Fruit fly (Drosophila melanogaster) whole organism, embryonic: ENCODE data around the gene CG9919.

Experiments
- CG10366 ChIP-seq: fragments of 200-800 bp; sonication (Bioruptor generic); IDR thresholded peaks from 2 replicates; pipeline ENCODE4 v1.3.6; 2022; ENCODE audit warnings: missing biosample characterization, missing genetic modification characterization
- CG10565 ChIP-seq: fragments of 200-800 bp; sonication (Bioruptor generic); optimal IDR thresholded peaks from 3 replicates; lab custom pipeline; 2016; ENCODE audit warnings: missing biosample characterization, mild to moderate bottlenecking, missing genetic modification characterization
- CG11398 ChIP-seq: fragments of 200-800 bp; sonication (Bioruptor generic); optimal IDR thresholded peaks from 2 replicates; lab custom pipeline; 2016; ENCODE audit warnings: missing biosample characterization, missing genetic modification characterization
- CG13287 ChIP-seq: fragments of 200-800 bp; sonication (Bioruptor generic); IDR thresholded peaks from 2 replicates; pipeline ENCODE4 v1.3.6; 2022; ENCODE audit warnings: missing biosample characterization, missing genetic modification characterization; ENCODE audit not compliant: partially characterized antibody
- CG14860 ChIP-seq: fragments of 200-800 bp; sonication (Bioruptor generic); IDR thresholded peaks from 3 replicates; pipeline ENCODE4 v1.3.6; 2022; ENCODE audit warnings: missing biosample characterization, missing genetic modification characterization; ENCODE audit not compliant: partially characterized antibody
- CG16813 ChIP-seq: fragments of 200-800 bp; sonication (Bioruptor generic); IDR thresholded peaks from 3 replicates; pipeline ENCODE4 v1.3.6; 2022; ENCODE audit warnings: missing biosample characterization, missing genetic modification characterization; ENCODE audit not compliant: partially characterized antibody
- CG32767 ChIP-seq: fragments of 200-800 bp; sonication (Bioruptor generic); IDR thresholded peaks from 2 replicates; pipeline ENCODE4 v1.3.6; 2022; ENCODE audit warnings: missing biosample characterization, missing genetic modification characterization
- CG33557 ChIP-seq: fragments of 200-800 bp; sonication (Bioruptor generic); optimal IDR thresholded peaks from 2 replicates; lab custom pipeline; 2019; ENCODE audit warnings: missing biosample characterization, mild to moderate bottlenecking, missing genetic modification characterization, moderate library complexity
- CG4617 ChIP-seq: fragments of 200-800 bp; sonication (Bioruptor generic); optimal IDR thresholded peaks from 3 replicates; lab custom pipeline; 2016; ENCODE audit warnings: missing biosample characterization, missing genetic modification characterization, borderline replicate concordance
- CG4707 ChIP-seq: fragments of 200-800 bp; sonication (Bioruptor generic); optimal IDR thresholded peaks from 2 replicates; lab custom pipeline; 2018; ENCODE audit warnings: missing biosample characterization, mild to moderate bottlenecking, missing genetic modification characterization, moderate library complexity
- CG8765 ChIP-seq: fragments of 200-800 bp; sonication (Bioruptor generic); IDR thresholded peaks from 2 replicates; pipeline ENCODE4 v1.3.6; 2022; ENCODE audit warnings: missing biosample characterization, missing genetic modification characterization
- CG8924 ChIP-seq: fragments of 200-800 bp; optimal IDR thresholded peaks from 3 replicates; lab custom pipeline; 2019; ENCODE audit warnings: missing biosample characterization, mild to moderate bottlenecking, missing genetic modification characterization, moderate library complexity
- CTCF ChIP-seq: fragments of 200-800 bp; sonication (Bioruptor generic); optimal IDR thresholded peaks from 2 replicates; lab custom pipeline; 2017; ENCODE audit warnings: missing biosample characterization, mild to moderate bottlenecking, missing genetic modification characterization, moderate library complexity
- CrebB ChIP-seq: fragments of 200-800 bp; sonication (Bioruptor generic); optimal IDR thresholded peaks from 3 replicates; lab custom pipeline; 2018; ENCODE audit warnings: missing biosample characterization, mild to moderate bottlenecking, missing genetic modification characterization
- Dbx ChIP-seq: fragments of 200-800 bp; sonication (Bioruptor generic); IDR thresholded peaks from 3 replicates; pipeline ENCODE4 v1.3.6; 2022; ENCODE audit warnings: missing biosample characterization, missing genetic modification characterization
- Dp ChIP-seq: fragments of 200-800 bp; sonication (Bioruptor generic); optimal IDR thresholded peaks from 2 replicates; lab custom pipeline; 2018; ENCODE audit warnings: missing biosample characterization, mild to moderate bottlenecking, missing genetic modification characterization, moderate library complexity
- Eip74EF ChIP-seq, 2 experiments: fragments of 200-800 bp in 1 of 2; fragments of >200 bp in 1 of 2; sonication (Bioruptor generic) in 1 of 2; optimal IDR thresholded peaks; 2 replicates each; lab custom pipeline; 2017 to 2019; ENCODE audit warnings: missing biosample characterization in 2 of 2, missing genetic modification characterization in 2 of 2, mild to moderate bottlenecking in 1 of 2, moderate library complexity in 1 of 2
- HLH3B ChIP-seq: fragments of 200-800 bp; sonication (Bioruptor generic); IDR thresholded peaks from 2 replicates; pipeline ENCODE4 v1.3.6; 2022; ENCODE audit warnings: missing biosample characterization, missing genetic modification characterization
- HLH4C ChIP-seq: fragments of 200-800 bp; sonication (Bioruptor generic); IDR thresholded peaks from 3 replicates; pipeline ENCODE4 v1.3.6; 2022; ENCODE audit warnings: missing biosample characterization, missing genetic modification characterization; ENCODE audit not compliant: partially characterized antibody
- HLH54F ChIP-seq: fragments of 200-800 bp; sonication (Bioruptor generic); optimal IDR thresholded peaks from 3 replicates; lab custom pipeline; 2016; ENCODE audit warnings: missing biosample characterization, missing genetic modification characterization
- Hmr ChIP-seq: fragments of 200-800 bp; sonication (Bioruptor generic); optimal IDR thresholded peaks from 3 replicates; lab custom pipeline; 2017; ENCODE audit warnings: mild to moderate bottlenecking, missing biosample characterization, missing genetic modification reagents, missing genetic modification characterization
- NC2α ChIP-seq: fragments of 200-800 bp; sonication (Bioruptor generic); optimal IDR thresholded peaks from 2 replicates; lab custom pipeline; 2016; ENCODE audit warnings: missing biosample characterization, missing genetic modification characterization
- Nf-YA ChIP-seq: fragments of 200-800 bp; sonication (Bioruptor generic); IDR thresholded peaks from 2 replicates; pipeline ENCODE4 v1.3.6; 2022; ENCODE audit warnings: missing biosample characterization, missing genetic modification characterization
- Optix ChIP-seq: fragments of 200-800 bp; sonication (Bioruptor generic); IDR thresholded peaks from 3 replicates; pipeline ENCODE4 v1.3.6; 2022; ENCODE audit warnings: missing biosample characterization, missing genetic modification characterization
- Pdp1 ChIP-seq, 2 experiments: fragments of 200-800 bp; sonication (Bioruptor generic); optimal IDR thresholded peaks; 3 replicates each; lab custom pipeline; 2016; ENCODE audit warnings: missing biosample characterization in 2 of 2, missing genetic modification characterization in 2 of 2, mild to moderate bottlenecking in 1 of 2, moderate library complexity in 1 of 2
- Sry-δ ChIP-seq: fragments of 200-800 bp; sonication (Bioruptor generic); optimal IDR thresholded peaks from 2 replicates; lab custom pipeline; 2016; ENCODE audit warnings: missing biosample characterization, missing genetic modification characterization
- Taf1 ChIP-seq: fragments of 200-800 bp; sonication (Bioruptor generic); IDR thresholded peaks from 2 replicates; pipeline ENCODE4 v1.3.6; 2022; ENCODE audit warnings: missing biosample characterization, missing genetic modification characterization
- YL-1 ChIP-seq: fragments of 200-800 bp; sonication (Bioruptor generic); optimal IDR thresholded peaks from 3 replicates; lab custom pipeline; 2017; ENCODE audit warnings: missing biosample characterization, mild to moderate bottlenecking, missing genetic modification characterization
- ab ChIP-seq: fragments of 200-800 bp; sonication (Bioruptor generic); optimal IDR thresholded peaks from 2 replicates; lab custom pipeline; 2016; ENCODE audit warnings: missing biosample characterization, missing genetic modification characterization
- ara ChIP-seq: fragments of 200-800 bp; sonication (Bioruptor generic); IDR thresholded peaks from 2 replicates; pipeline ENCODE4 v1.3.6; 2022; ENCODE audit warnings: missing biosample characterization, missing genetic modification characterization
- bigmax ChIP-seq: fragments of 200-800 bp; sonication (Bioruptor generic); optimal IDR thresholded peaks from 2 replicates; lab custom pipeline; 2018; ENCODE audit warnings: missing biosample characterization, mild to moderate bottlenecking, missing genetic modification characterization
- crol ChIP-seq: fragments of 200-800 bp; sonication (Bioruptor generic); IDR thresholded peaks from 2 replicates; pipeline ENCODE4 v1.3.6; 2022; ENCODE audit warnings: missing biosample characterization, missing genetic modification characterization
- dati ChIP-seq: fragments of 200-800 bp; sonication (Bioruptor generic); IDR thresholded peaks from 2 replicates; pipeline ENCODE4 v1.3.6; 2022; ENCODE audit warnings: missing biosample characterization, missing genetic modification characterization
- fd64A ChIP-seq: fragments of 200-800 bp; sonication (Bioruptor generic); optimal IDR thresholded peaks from 3 replicates; lab custom pipeline; 2018; ENCODE audit warnings: missing biosample characterization, mild to moderate bottlenecking, missing genetic modification characterization
- gce ChIP-seq: fragments of 200-800 bp; sonication (Bioruptor generic); IDR thresholded peaks from 3 replicates; pipeline ENCODE4 v1.3.6; 2022; ENCODE audit warnings: missing biosample characterization, missing genetic modification characterization
- gfzf ChIP-seq: fragments of 200-800 bp; sonication (Bioruptor generic); optimal IDR thresholded peaks from 2 replicates; lab custom pipeline; 2016; ENCODE audit warnings: missing biosample characterization, mild to moderate bottlenecking, missing genetic modification characterization, moderate library complexity
- h ChIP-seq: fragments of >200 bp; optimal IDR thresholded peaks from 2 replicates; lab custom pipeline; 2017
- ind ChIP-seq: fragments of 200-800 bp; sonication (Bioruptor generic); optimal IDR thresholded peaks from 3 replicates; lab custom pipeline; 2016; ENCODE audit warnings: missing biosample characterization, missing genetic modification characterization
- lab ChIP-seq: fragments of 200-800 bp; sonication (Bioruptor generic); optimal IDR thresholded peaks from 3 replicates; lab custom pipeline; 2017; ENCODE audit warnings: missing biosample characterization, missing genetic modification characterization, mild to moderate bottlenecking, moderate library complexity, missing genetic modification reagents
- peb ChIP-seq: fragments of 200-800 bp; sonication (Bioruptor generic); IDR thresholded peaks from 2 replicates; pipeline ENCODE4 v1.3.6; 2022; ENCODE audit warnings: missing biosample characterization, missing genetic modification characterization
- prd ChIP-seq, 3 experiments: fragments of >200 bp in 2 of 3; fragments of 200-800 bp in 1 of 3; sonication (Bioruptor generic) in 1 of 3; optimal IDR thresholded peaks in 2 of 3; IDR thresholded peaks in 1 of 3; 2 replicates in 2 of 3; 3 replicates in 1 of 3; pipeline versions ENCODE4 v1.3.6 to Lab custom; 2017 to 2022; ENCODE audit warnings: missing biosample characterization in 1 of 3, missing genetic modification characterization in 1 of 3
- row ChIP-seq: fragments of 200-800 bp; sonication (Bioruptor generic); IDR thresholded peaks from 3 replicates; pipeline ENCODE4 v1.3.6; 2022; ENCODE audit warnings: missing biosample characterization, missing genetic modification characterization
- salm ChIP-seq: fragments of 200-800 bp; sonication (Bioruptor generic); optimal IDR thresholded peaks from 2 replicates; lab custom pipeline; 2018; ENCODE audit warnings: missing biosample characterization, mild to moderate bottlenecking, missing genetic modification characterization
- sc ChIP-seq, 3 experiments: fragments of >200 bp in 2 of 3; fragments of 200-800 bp in 1 of 3; sonication (Bioruptor generic) in 1 of 3; optimal IDR thresholded peaks; 2 replicates in 2 of 3; 3 replicates in 1 of 3; lab custom pipeline; 2017; ENCODE audit warnings: mild to moderate bottlenecking in 1 of 3, missing biosample characterization in 1 of 3, missing genetic modification characterization in 1 of 3, missing genetic modification reagents in 1 of 3
- sens ChIP-seq: fragments of 200-800 bp; sonication (Bioruptor generic); peaks from one replicate; lab custom pipeline; 2016; ENCODE audit warnings: missing biosample characterization, missing genetic modification characterization
- tll ChIP-seq, 2 experiments: fragments of 200-800 bp in 1 of 2; fragments of >200 bp in 1 of 2; sonication (Bioruptor generic) in 1 of 2; optimal IDR thresholded peaks; 2 replicates each; lab custom pipeline; 2017 to 2019; ENCODE audit warnings: missing biosample characterization in 2 of 2, missing genetic modification characterization in 2 of 2, mild to moderate bottlenecking in 1 of 2, moderate library complexity in 1 of 2
- unpg ChIP-seq: fragments of 200-800 bp; sonication (Bioruptor generic); optimal IDR thresholded peaks from 3 replicates; lab custom pipeline; 2018; ENCODE audit warnings: missing biosample characterization, mild to moderate bottlenecking, missing genetic modification characterization, moderate library complexity
- yki ChIP-seq: fragments of >200 bp; optimal IDR thresholded peaks from 3 replicates; lab custom pipeline; 2018
- zen2 ChIP-seq: fragments of 200-800 bp; sonication (Bioruptor generic); IDR thresholded peaks from 3 replicates; pipeline ENCODE4 v1.3.6; 2022; ENCODE audit warnings: missing biosample characterization, missing genetic modification characterization; ENCODE audit not compliant: partially characterized antibody

CG9919 gene

DNA sequence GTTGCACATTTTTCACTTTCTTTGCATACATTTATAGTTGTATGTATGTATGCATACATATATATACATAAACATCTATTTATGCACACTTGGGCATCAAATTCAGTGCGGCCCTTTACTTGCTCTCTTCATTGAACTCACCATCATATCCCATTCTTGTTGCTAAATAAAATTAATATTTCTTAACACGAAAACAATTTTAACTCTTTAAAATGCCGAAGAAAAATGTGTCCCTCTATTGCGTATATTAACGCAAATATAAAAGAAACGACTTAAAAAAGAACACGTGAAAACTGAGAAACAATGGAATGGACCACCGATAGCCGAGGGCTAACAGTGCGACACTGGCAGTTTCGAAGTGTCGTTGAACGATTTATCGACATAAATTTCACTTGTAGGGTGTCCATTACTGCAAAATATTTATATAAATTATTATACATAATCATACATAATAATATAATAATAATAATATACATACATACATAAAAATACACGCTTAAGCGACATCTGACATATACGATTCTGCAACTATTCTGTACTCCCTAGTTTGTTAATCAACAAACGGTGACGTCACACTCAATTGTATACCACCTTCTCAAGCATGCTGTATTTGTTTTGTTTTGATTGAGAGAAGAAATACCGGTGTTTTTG lies 28.2 kb upstream of the CG9919 start, which contains the start of the genes U2af50 and PIG-Q (continued):
- TF ChIP-seq CTCF (GFP tag; lab: Kevin White, UChicago) (peak; percentile 41), peb (GFP tag; lab: Robert Waterston, UW) (peak; percentile 78), Taf1 (GFP tag; lab: Robert Waterston, UW) (peak; percentile 89), Dp (GFP tag; lab: Kevin White, UChicago) (peak; percentile 17), gfzf (no peak), CG16813 (GFP tag; lab: Robert Waterston, UW) (peak; percentile 59), zen2 (no peak), sens (GFP tag; lab: Kevin White, UChicago) (peak; percentile 96), CG8765 (GFP tag; lab: Robert Waterston, UW) (peak; percentile 81), ara (GFP tag; lab: Robert Waterston, UW) (no peak; the same call in 1 of the 2 replicates), CG13287 (GFP tag; lab: Robert Waterston, UW) (peak; percentile 53), CG4707 (GFP tag; lab: Kevin White, UChicago) (peak; percentile 71), Optix (GFP tag; lab: Robert Waterston, UW) (no peak; the same call in 2 of the 3 replicates), bigmax (GFP tag; lab: Kevin White, UChicago) (peak; percentile 15), YL-1 (peak; percentile 51), ab (peak; percentile 66), salm (peak; percentile 90), fd64A (GFP tag; lab: Kevin White, UChicago) (no peak), Hmr (no peak), NC2α (GFP tag; lab: Kevin White, UChicago) (no peak), CG8924 (peak; percentile 95), HLH54F (GFP tag; lab: Kevin White, UChicago) (peak; percentile 45), HLH4C (GFP tag; lab: Robert Waterston, UW) (peak; percentile 42; the same call in 1 of the 3 replicates), CG33557 (peak; percentile 91), HLH3B (GFP tag; lab: Robert Waterston, UW) (peak; percentile 91), row (GFP tag; lab: Robert Waterston, UW) (peak; percentile 98), Nf-YA (GFP tag; lab: Robert Waterston, UW) (peak; percentile 79), CG32767 (GFP tag; lab: Robert Waterston, UW) (peak; percentile 90), CG10366 (no peak; the same call in 1 of the 2 replicates), CG4617 (GFP tag; lab: Kevin White, UChicago) (peak; percentile 62), Sry-δ (GFP tag; lab: Kevin White, UChicago) (peak; percentile 28), Pdp1 (GFP tag; optimal IDR thresholded peaks at IDR 0.05; lab: Kevin White, UChicago) (peak; percentile 52 to 53), CG10565 (GFP tag; lab: Kevin White, UChicago) (peak; percentile 47), yki (no peak), dati (peak; percentile 50; the same call in 1 of the 2 replicates), CG14860 (GFP tag; lab: Robert Waterston, UW) (no peak), sc (optimal IDR thresholded peaks at IDR 0.05; lab: Kevin White, UChicago) (no peak), sc (GFP tag; optimal IDR thresholded peaks at IDR 0.05; lab: Kevin White, UChicago) (peak; percentile 88), gce (no peak; the same call in 2 of the 3 replicates), CG11398 (GFP tag; lab: Kevin White, UChicago) (peak; percentile 30), Eip74EF (GFP tag; optimal IDR thresholded peaks at IDR 0.05; lab: Kevin White, UChicago) (no peak), h (lab: Kevin White, UChicago) (no peak), prd (optimal IDR thresholded peaks at IDR 0.05; lab: Kevin White, UChicago) (no peak), prd (GFP tag; IDR thresholded peaks at IDR 0.05; lab: Robert Waterston, UW) (peak; percentile 96), ind (GFP tag; lab: Kevin White, UChicago) (peak; percentile 93), tll (GFP tag; optimal IDR thresholded peaks at IDR 0.05; lab: Kevin White, UChicago) (peak in 1 of 2 experiments; percentile 48), Dbx (GFP tag; lab: Robert Waterston, UW) (peak; percentile 94), crol (GFP tag; lab: Robert Waterston, UW) (no peak; the same call in 1 of the 2 replicates), CrebB (tag; lab: Kevin White, UChicago) (peak; percentile 80), lab (no peak), unpg (GFP tag; lab: Kevin White, UChicago) (peak; percentile 95)
